Fruit fly (Drosophila melanogaster) whole organism, embryonic: Measurements from ENCODE around the gene CG5376.

Experiments
- Blimp-1 ChIP-seq: fragments of 200-800 bp; sonication (Bioruptor generic); optimal IDR thresholded peaks from 3 replicates; lab custom pipeline; 2018; ENCODE audit warnings: missing biosample characterization, missing genetic modification characterization, mild to moderate bottlenecking, moderate library complexity, missing genetic modification reagents
- CG10366 ChIP-seq: fragments of 200-800 bp; sonication (Bioruptor generic); IDR thresholded peaks from 2 replicates; pipeline ENCODE4 v1.3.6; 2022; ENCODE audit warnings: missing biosample characterization, missing genetic modification characterization
- CG11456 ChIP-seq: fragments of 200-800 bp; sonication (Bioruptor generic); IDR thresholded peaks from 3 replicates; pipeline ENCODE4 v1.3.6; 2022; ENCODE audit warnings: missing biosample characterization, missing genetic modification characterization
- CG12219 ChIP-seq: fragments of 200-800 bp; sonication (Bioruptor generic); optimal IDR thresholded peaks from 3 replicates; lab custom pipeline; 2018; ENCODE audit warnings: missing biosample characterization, mild to moderate bottlenecking, missing genetic modification characterization
- CG12236 ChIP-seq: fragments of 200-800 bp; sonication (Bioruptor generic); optimal IDR thresholded peaks from 2 replicates; lab custom pipeline; 2016; ENCODE audit warnings: missing biosample characterization, missing genetic modification characterization
- CG1233 ChIP-seq: fragments of 200-800 bp; sonication (Bioruptor generic); optimal IDR thresholded peaks from 4 replicates; lab custom pipeline; 2018; ENCODE audit warnings: missing biosample characterization, mild to moderate bottlenecking, missing genetic modification characterization
- CG13424 ChIP-seq: fragments of 200-800 bp; sonication (Bioruptor generic); optimal IDR thresholded peaks from 2 replicates; lab custom pipeline; 2019; ENCODE audit warnings: missing biosample characterization, mild to moderate bottlenecking, missing genetic modification characterization, moderate library complexity
- CG14441 ChIP-seq: fragments of 200-800 bp; sonication (Bioruptor generic); IDR thresholded peaks from 2 replicates; pipeline ENCODE4 v1.3.6; 2022; ENCODE audit warnings: missing biosample characterization, missing genetic modification characterization
- CG17186 ChIP-seq: fragments of 200-800 bp; sonication (Bioruptor generic); optimal IDR thresholded peaks from 3 replicates; lab custom pipeline; 2017; ENCODE audit warnings: missing biosample characterization, missing genetic modification reagents, missing genetic modification characterization
- CG17829 ChIP-seq: fragments of 200-800 bp; optimal IDR thresholded peaks from 2 replicates; lab custom pipeline; 2019; ENCODE audit warnings: missing biosample characterization, mild to moderate bottlenecking, missing genetic modification characterization, moderate library complexity
- CG18476 ChIP-seq: fragments of 200-800 bp; sonication (Bioruptor generic); optimal IDR thresholded peaks from 2 replicates; lab custom pipeline; 2016; ENCODE audit warnings: missing biosample characterization, mild to moderate bottlenecking, missing genetic modification characterization
- CG18599 ChIP-seq: fragments of 200-800 bp; sonication (Bioruptor generic); optimal IDR thresholded peaks from 3 replicates; lab custom pipeline; 2017; ENCODE audit warnings: missing biosample characterization, missing genetic modification characterization, mild to moderate bottlenecking, moderate library complexity, missing genetic modification reagents
- CG2120 ChIP-seq: fragments of 200-800 bp; sonication (Bioruptor generic); optimal IDR thresholded peaks from 3 replicates; lab custom pipeline; 2016; ENCODE audit warnings: missing biosample characterization, missing genetic modification characterization
- CG2712 ChIP-seq: fragments of 200-800 bp; optimal IDR thresholded peaks from 3 replicates; lab custom pipeline; 2019; ENCODE audit warnings: missing biosample characterization, mild to moderate bottlenecking, missing genetic modification characterization, moderate library complexity
- CG2889 ChIP-seq: fragments of 200-800 bp; sonication (Bioruptor generic); IDR thresholded peaks from 3 replicates; pipeline ENCODE4 v1.3.6; 2022; ENCODE audit warnings: missing biosample characterization, missing genetic modification characterization
- CG30403 ChIP-seq: fragments of 200-800 bp; sonication (Bioruptor generic); optimal IDR thresholded peaks from 3 replicates; lab custom pipeline; 2016; ENCODE audit warnings: missing biosample characterization, missing genetic modification characterization
- CG32772 ChIP-seq: fragments of 200-800 bp; sonication (Bioruptor generic); IDR thresholded peaks from 2 replicates; pipeline ENCODE4 v1.3.6; 2022; ENCODE audit warnings: missing biosample characterization, missing genetic modification characterization
- CG4854 ChIP-seq: fragments of 200-800 bp; sonication (Bioruptor generic); optimal IDR thresholded peaks from 2 replicates; lab custom pipeline; 2016; ENCODE audit warnings: missing biosample characterization, missing genetic modification characterization, inconsistent platforms
- CG9817 ChIP-seq: fragments of 200-800 bp; sonication (Bioruptor generic); optimal IDR thresholded peaks from 2 replicates; lab custom pipeline; 2018; ENCODE audit warnings: missing biosample characterization, mild to moderate bottlenecking, missing genetic modification characterization, moderate library complexity
- Camta ChIP-seq: fragments of 200-800 bp; sonication (Bioruptor generic); optimal IDR thresholded peaks from 2 replicates; lab custom pipeline; 2016; ENCODE audit warnings: missing biosample characterization, missing genetic modification characterization
- D19A ChIP-seq: fragments of 200-800 bp; optimal IDR thresholded peaks from 3 replicates; lab custom pipeline; 2019; ENCODE audit warnings: missing biosample characterization, mild to moderate bottlenecking, missing genetic modification characterization, moderate library complexity
- Gug ChIP-seq: fragments of 200-800 bp; sonication (Bioruptor generic); IDR thresholded peaks from 4 replicates; pipeline ENCODE4 v1.3.6; 2022; ENCODE audit warnings: missing biosample characterization, missing genetic modification characterization
- H2.0 ChIP-seq: fragments of 200-800 bp; sonication (Bioruptor generic); IDR thresholded peaks from 2 replicates; pipeline ENCODE4 v1.3.6; 2022; ENCODE audit warnings: missing biosample characterization, missing genetic modification characterization
- Max ChIP-seq: fragments of 200-800 bp; sonication (Bioruptor generic); optimal IDR thresholded peaks from 2 replicates; lab custom pipeline; 2016; ENCODE audit warnings: missing biosample characterization, mild to moderate bottlenecking, missing genetic modification characterization
- Meics ChIP-seq: fragments of 200-800 bp; sonication (Bioruptor generic); optimal IDR thresholded peaks from 2 replicates; lab custom pipeline; 2017; ENCODE audit warnings: missing biosample characterization, mild to moderate bottlenecking, missing genetic modification characterization
- Mrtf ChIP-seq: fragments of 200-800 bp; sonication (Bioruptor generic); IDR thresholded peaks from 3 replicates; pipeline ENCODE4 v1.3.6; 2022; ENCODE audit warnings: missing biosample characterization, missing genetic modification characterization
- NC2α ChIP-seq: fragments of 200-800 bp; sonication (Bioruptor generic); optimal IDR thresholded peaks from 2 replicates; lab custom pipeline; 2016; ENCODE audit warnings: missing biosample characterization, missing genetic modification characterization
- NK7.1 ChIP-seq: fragments of 200-800 bp; sonication (Bioruptor generic); optimal IDR thresholded peaks from 3 replicates; lab custom pipeline; 2016; ENCODE audit warnings: missing biosample characterization, missing genetic modification characterization
- Optix ChIP-seq: fragments of 200-800 bp; sonication (Bioruptor generic); IDR thresholded peaks from 3 replicates; pipeline ENCODE4 v1.3.6; 2022; ENCODE audit warnings: missing biosample characterization, missing genetic modification characterization
- PHDP ChIP-seq: fragments of 200-800 bp; sonication (Bioruptor generic); optimal IDR thresholded peaks from 3 replicates; lab custom pipeline; 2018; ENCODE audit warnings: missing biosample characterization, mild to moderate bottlenecking, missing genetic modification characterization, moderate library complexity
- Ptx1 ChIP-seq: fragments of 200-800 bp; sonication (Bioruptor generic); IDR thresholded peaks from 2 replicates; pipeline ENCODE4 v1.3.6; 2022; ENCODE audit warnings: missing biosample characterization, missing genetic modification characterization
- Scr ChIP-seq: fragments of 200-800 bp; sonication (Bioruptor generic); IDR thresholded peaks from 2 replicates; pipeline ENCODE4 v1.3.6; 2022; ENCODE audit warnings: missing biosample characterization, missing genetic modification characterization; ENCODE audit not compliant: partially characterized antibody
- Sox100B ChIP-seq: fragments of 200-800 bp; sonication (Bioruptor generic); optimal IDR thresholded peaks from 3 replicates; lab custom pipeline; 2018; ENCODE audit warnings: missing biosample characterization, mild to moderate bottlenecking, missing genetic modification characterization
- Ssrp ChIP-seq: fragments of 200-800 bp; sonication (Bioruptor generic); optimal IDR thresholded peaks from 2 replicates; lab custom pipeline; 2018; ENCODE audit warnings: missing biosample characterization, mild to moderate bottlenecking, missing genetic modification characterization, moderate library complexity
- bab2 ChIP-seq: fragments of 200-800 bp; sonication (Bioruptor generic); optimal IDR thresholded peaks from 2 replicates; lab custom pipeline; 2016; ENCODE audit warnings: missing biosample characterization, missing genetic modification characterization
- bowl ChIP-seq: fragments of 200-800 bp; sonication (Bioruptor generic); IDR thresholded peaks from 2 replicates; pipeline ENCODE4 v1.3.6; 2022; ENCODE audit warnings: missing biosample characterization, missing genetic modification characterization
- ci ChIP-seq: fragments of 200-800 bp; sonication (Bioruptor generic); IDR thresholded peaks from 3 replicates; pipeline ENCODE4 v1.3.6; 2022; ENCODE audit warnings: missing biosample characterization, missing genetic modification characterization
- corto ChIP-seq: fragments of 200-800 bp; sonication (Bioruptor generic); optimal IDR thresholded peaks from 2 replicates; lab custom pipeline; 2016; ENCODE audit warnings: missing biosample characterization, mild to moderate bottlenecking, missing genetic modification characterization, moderate library complexity
- dysf ChIP-seq: fragments of 200-800 bp; sonication (Bioruptor generic); IDR thresholded peaks from 3 replicates; pipeline ENCODE4 v1.3.6; 2022; ENCODE audit warnings: missing biosample characterization, missing genetic modification characterization
- esg ChIP-seq: fragments of 200-800 bp; sonication (Bioruptor generic); conservative IDR thresholded peaks from 2 replicates; pipeline ENCODE4 v1.3.6; 2022; ENCODE audit warnings: missing biosample characterization, missing genetic modification characterization
- eyg ChIP-seq: fragments of 200-800 bp; sonication (Bioruptor generic); optimal IDR thresholded peaks from 3 replicates; lab custom pipeline; 2016; ENCODE audit warnings: missing biosample characterization, missing genetic modification characterization
- gce ChIP-seq: fragments of 200-800 bp; sonication (Bioruptor generic); IDR thresholded peaks from 3 replicates; pipeline ENCODE4 v1.3.6; 2022; ENCODE audit warnings: missing biosample characterization, missing genetic modification characterization
- h ChIP-seq: fragments of >200 bp; optimal IDR thresholded peaks from 2 replicates; lab custom pipeline; 2017
- her ChIP-seq: fragments of 200-800 bp; sonication (Bioruptor generic); optimal IDR thresholded peaks from 2 replicates; lab custom pipeline; 2016; ENCODE audit warnings: missing biosample characterization, missing genetic modification characterization
- insv ChIP-seq, 2 experiments: fragments of 200-800 bp; sonication (Bioruptor generic); optimal IDR thresholded peaks; 3 replicates each; lab custom pipeline; 2016 to 2018; ENCODE audit warnings: missing biosample characterization in 2 of 2, missing genetic modification characterization in 2 of 2
- maf-S ChIP-seq: fragments of 200-800 bp; sonication (Bioruptor generic); optimal IDR thresholded peaks from 2 replicates; lab custom pipeline; 2016; ENCODE audit warnings: missing biosample characterization, missing genetic modification characterization
- scrt ChIP-seq: fragments of 200-800 bp; sonication (Bioruptor generic); optimal IDR thresholded peaks from 2 replicates; lab custom pipeline; 2018; ENCODE audit warnings: missing biosample characterization, mild to moderate bottlenecking, missing genetic modification characterization, moderate library complexity
- shn ChIP-seq: fragments of 200-800 bp; sonication (Bioruptor generic); optimal IDR thresholded peaks from 3 replicates; lab custom pipeline; 2016; ENCODE audit warnings: missing biosample characterization, missing genetic modification characterization
- tio ChIP-seq: fragments of 200-800 bp; sonication (Bioruptor generic); optimal IDR thresholded peaks from 2 replicates; lab custom pipeline; 2017; ENCODE audit warnings: missing biosample characterization, missing genetic modification characterization, inconsistent platforms
- ttk ChIP-seq: fragments of 200-800 bp; sonication (Bioruptor generic); IDR thresholded peaks from 2 replicates; pipeline ENCODE4 v2.1.2; 2022; ENCODE audit warnings: missing biosample characterization, missing genetic modification characterization
- wor ChIP-seq: fragments of 200-800 bp; sonication (Bioruptor generic); IDR thresholded peaks from 2 replicates; pipeline ENCODE4 v1.3.6; 2022; ENCODE audit warnings: missing biosample characterization, missing genetic modification characterization

Gene CG5376

DNA sequence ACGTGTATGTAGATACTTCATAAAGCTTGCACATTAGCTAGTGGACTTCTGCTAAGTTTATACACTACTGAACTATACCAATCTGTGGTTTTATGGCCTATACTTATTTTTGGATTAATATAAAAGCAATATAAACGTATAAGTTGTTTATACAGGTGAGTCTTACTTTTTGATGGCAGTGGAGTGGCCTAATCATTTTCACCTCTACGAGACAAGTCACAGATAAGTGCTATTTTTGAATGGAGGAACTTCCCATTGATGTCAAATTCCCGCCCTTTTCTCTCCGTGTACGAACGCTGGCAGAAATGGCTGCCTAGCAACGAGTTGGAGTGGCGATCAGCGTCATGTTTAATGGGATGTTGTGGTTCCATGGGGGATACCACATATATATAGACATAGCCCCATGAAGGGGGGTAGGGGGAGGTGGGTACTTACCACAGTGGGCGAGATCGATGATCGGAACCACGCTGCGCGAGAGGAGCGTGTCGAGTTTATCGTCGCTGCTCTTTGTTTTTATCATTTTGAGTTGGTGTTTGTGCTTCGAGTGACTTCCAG, 37.7 kb upstream of the CG5376 start (continued):
- TF ChIP-seq D19A (tag; lab: Kevin White, UChicago) (peak; percentile 36), Camta (GFP tag; lab: Kevin White, UChicago) (peak; percentile 3), Gug (peak; percentile 26; the same call in 2 of the 4 replicates), scrt (no peak), PHDP (tag; lab: Kevin White, UChicago) (no peak), CG18599 (GFP tag; lab: Kevin White, UChicago) (peak; percentile 37), Ptx1 (GFP tag; lab: Robert Waterston, UW) (peak; percentile 51), CG18476 (GFP tag; lab: Kevin White, UChicago) (peak; percentile 11), Scr (GFP tag; lab: Robert Waterston, UW) (no peak), Mrtf (GFP tag; lab: Robert Waterston, UW) (0 out of 3 replicates have a peak, but pooled peaks have one; percentile 28), CG12236 (no peak), CG2120 (peak; percentile 42), CG12219 (GFP tag; lab: Kevin White, UChicago) (peak; percentile 26), CG4854 (GFP tag; lab: Kevin White, UChicago) (no peak), Optix (GFP tag; lab: Robert Waterston, UW) (peak; percentile 37; the same call in 1 of the 3 replicates), CG32772 (GFP tag; lab: Robert Waterston, UW) (no peak), CG2889 (GFP tag; lab: Robert Waterston, UW) (0 out of 3 replicates have a peak, but pooled peaks have one; percentile 45), esg (GFP tag; lab: Robert Waterston, UW) (no peak), Ssrp (tag; lab: Kevin White, UChicago) (no peak), CG2712 (tag; lab: Kevin White, UChicago) (peak; percentile 12), CG11456 (GFP tag; lab: Robert Waterston, UW) (peak; percentile 58; the same call in 1 of the 3 replicates), CG17186 (no peak), CG10366 (peak; percentile 35; the same call in 1 of the 2 replicates), dysf (GFP tag; lab: Robert Waterston, UW) (peak; percentile 51; the same call in 2 of the 3 replicates), H2.0 (peak; percentile 18; the same call in 1 of the 2 replicates), insv (GFP tag; optimal IDR thresholded peaks at IDR 0.05; lab: Kevin White, UChicago) (no peak), CG9817 (tag; lab: Kevin White, UChicago) (peak; percentile 10), shn (peak; percentile 36), h (lab: Kevin White, UChicago) (no peak), her (no peak), CG1233 (GFP tag; lab: Kevin White, UChicago) (no peak), CG14441 (GFP tag; lab: Robert Waterston, UW) (peak; percentile 59), ci (GFP tag; lab: Robert Waterston, UW) (no peak), tio (GFP tag; lab: Kevin White, UChicago) (peak; percentile 43), bab2 (GFP tag; lab: Kevin White, UChicago) (peak; percentile 30), Max (GFP tag; lab: Kevin White, UChicago) (peak; percentile 28), eyg (GFP tag; lab: Kevin White, UChicago) (no peak), Meics (GFP tag; lab: Kevin White, UChicago) (peak; percentile 25), NK7.1 (GFP tag; lab: Kevin White, UChicago) (no peak), maf-S (no peak), Blimp-1 (peak; percentile 20), bowl (GFP tag; lab: Robert Waterston, UW) (no peak), Sox100B (peak; percentile 21), wor (no peak), CG30403 (peak; percentile 37), NC2α (GFP tag; lab: Kevin White, UChicago) (no peak), CG17829 (tag; lab: Kevin White, UChicago) (peak; percentile 18), corto (no peak), ttk (0 out of 2 replicates have a peak, but pooled peaks have one; percentile 5), gce (no peak), CG13424 (tag; lab: Kevin White, UChicago) (peak; percentile 21)
